Worm (Caenorhabditis elegans) whole organism, young adult: ENCODE measurements around the gene sta-2.

ENCODE experiments used
- B0019.2 ChIP-seq: fragments of 200-800 bp; sonication (Bioruptor generic); conservative IDR thresholded peaks from 2 replicates; pipeline ENCODE4 v1.3.6; 2022; ENCODE audit warnings: missing genetic modification reagents, missing genetic modification characterization, missing compliant biosample characterization
- F23B12.7 ChIP-seq: sonication (generic microtip); optimal IDR thresholded peaks from 2 replicates; lab custom pipeline; 2017; ENCODE audit warnings: missing genetic modification characterization, mild to moderate bottlenecking, missing compliant biosample characterization, antibody characterized with exemption, moderate library complexity; ENCODE audit not compliant: insufficient read depth
- F33H1.4 ChIP-seq: fragments of 200-800 bp; sonication (Bioruptor generic); IDR thresholded peaks from 2 replicates; pipeline ENCODE4 v1.3.6; 2022; ENCODE audit warnings: missing genetic modification reagents, missing genetic modification characterization, missing compliant biosample characterization
- F49E8.2 ChIP-seq: sonication (generic microtip); optimal IDR thresholded peaks from 3 replicates; lab custom pipeline; 2017; ENCODE audit warnings: missing genetic modification characterization, mild to moderate bottlenecking, missing compliant biosample characterization, antibody characterized with exemption, moderate library complexity; ENCODE audit not compliant: insufficient read depth
- K11D2.4 ChIP-seq: fragments of 200-800 bp; sonication (Bioruptor generic); IDR thresholded peaks from 2 replicates; pipeline ENCODE4 v1.3.6; 2022; ENCODE audit warnings: missing genetic modification reagents, missing genetic modification characterization, missing compliant biosample characterization
- K12H6.12 ChIP-seq: fragments of 200-800 bp; sonication (Bioruptor generic); optimal IDR thresholded peaks from 2 replicates; lab custom pipeline; 2018; ENCODE audit warnings: mild to moderate bottlenecking, missing genetic modification characterization, missing compliant biosample characterization
- Y67H2A.10 ChIP-seq: fragments of 200-800 bp; sonication (Bioruptor generic); conservative IDR thresholded peaks from 2 replicates; pipeline ENCODE4 v1.3.6; 2022; ENCODE audit warnings: missing genetic modification reagents, missing genetic modification characterization, missing compliant biosample characterization
- ZK185.1 ChIP-seq: sonication (generic microtip); optimal IDR thresholded peaks from 2 replicates; lab custom pipeline; 2016; ENCODE audit warnings: mild to moderate bottlenecking, missing genetic modification characterization, missing compliant biosample characterization; ENCODE audit not compliant: poor library complexity, severe bottlenecking
- attf-3 ChIP-seq: fragments of 200-800 bp; sonication (Bioruptor generic); conservative IDR thresholded peaks from 2 replicates; pipeline ENCODE4 v1.3.6; 2022; ENCODE audit warnings: missing genetic modification reagents, missing genetic modification characterization, missing compliant biosample characterization
- bed-2 ChIP-seq: fragments of 200-800 bp; sonication (Bioruptor generic); IDR thresholded peaks from 2 replicates; pipeline ENCODE4 v1.3.6; 2022; ENCODE audit warnings: missing genetic modification reagents, missing genetic modification characterization, missing compliant biosample characterization
- ccch-3 ChIP-seq: fragments of 200-800 bp; sonication (Bioruptor generic); optimal IDR thresholded peaks from 2 replicates; lab custom pipeline; 2018; ENCODE audit warnings: mild to moderate bottlenecking, missing genetic modification characterization, missing compliant biosample characterization
- cebp-1 ChIP-seq, 2 experiments: fragments of 200-800 bp in 1 of 2; sonication (Bioruptor generic) in 1 of 2; sonication (generic microtip) in 1 of 2; IDR thresholded peaks in 1 of 2; optimal IDR thresholded peaks in 1 of 2; 2 replicates each; pipeline versions ENCODE4 v1.3.6 to Lab custom; 2017 to 2022; ENCODE audit warnings: missing compliant biosample characterization in 2 of 2, missing genetic modification characterization in 2 of 2, mild to moderate bottlenecking in 1 of 2, missing genetic modification reagents in 1 of 2, moderate library complexity in 1 of 2
- ceh-27 ChIP-seq: fragments of 200-800 bp; sonication (Bioruptor generic); optimal IDR thresholded peaks from 2 replicates; lab custom pipeline; 2018; ENCODE audit warnings: mild to moderate bottlenecking, missing genetic modification characterization, moderate library complexity, missing compliant biosample characterization
- fkh-3 ChIP-seq: sonication (generic microtip); optimal IDR thresholded peaks from 2 replicates; lab custom pipeline; 2016; ENCODE audit warnings: mild to moderate bottlenecking, missing genetic modification characterization, missing compliant biosample characterization
- hmg-1.2 ChIP-seq: fragments of 200-800 bp; sonication (Bioruptor generic); IDR thresholded peaks from 2 replicates; pipeline ENCODE4 v1.3.6; 2022; ENCODE audit warnings: missing genetic modification reagents, missing genetic modification characterization, missing compliant biosample characterization
- lin-54 ChIP-seq: fragments of 200-800 bp; sonication (Bioruptor generic); optimal IDR thresholded peaks from 2 replicates; lab custom pipeline; 2018; ENCODE audit warnings: mild to moderate bottlenecking, missing genetic modification characterization, missing compliant biosample characterization
- madf-10 ChIP-seq: sonication (generic microtip); optimal IDR thresholded peaks from 2 replicates; lab custom pipeline; 2016; ENCODE audit warnings: mild to moderate bottlenecking, missing genetic modification characterization, missing compliant biosample characterization
- mxl-1 ChIP-seq: sonication (generic microtip); optimal IDR thresholded peaks from 2 replicates; lab custom pipeline; 2016; ENCODE audit warnings: missing genetic modification characterization, missing compliant biosample characterization
- nhr-120 ChIP-seq: fragments of 200-800 bp; sonication (Bioruptor generic); IDR thresholded peaks from 2 replicates; pipeline ENCODE4 v1.3.6; 2022; ENCODE audit warnings: missing genetic modification characterization, missing compliant biosample characterization
- nhr-179 ChIP-seq: sonication (generic microtip); optimal IDR thresholded peaks from 2 replicates; lab custom pipeline; 2016; ENCODE audit warnings: mild to moderate bottlenecking, missing genetic modification characterization, missing compliant biosample characterization
- nhr-80 ChIP-seq: sonication (generic microtip); optimal IDR thresholded peaks from 2 replicates; lab custom pipeline; 2016; ENCODE audit warnings: missing genetic modification characterization, missing compliant biosample characterization
- nhr-90 ChIP-seq: sonication (generic microtip); optimal IDR thresholded peaks from 2 replicates; lab custom pipeline; 2016; ENCODE audit warnings: missing genotype, mild to moderate bottlenecking, missing genetic modification characterization, missing compliant biosample characterization
- rpc-1 ChIP-seq, 2 experiments: fragments of 150-350 bp in 1 of 2; sonication (generic microtip) in 1 of 2; optimal IDR thresholded peaks; 2 replicates each; lab custom pipeline; 2014 to 2018; ENCODE audit warnings: missing biosample characterization in 1 of 2, missing genetic modification characterization in 1 of 2, missing genetic modification reagents in 1 of 2, missing genotype in 1 of 2
- sea-2 ChIP-seq: fragments of 200-800 bp; sonication (Bioruptor generic); IDR thresholded peaks from 2 replicates; pipeline ENCODE4 v1.3.6; 2022; ENCODE audit warnings: missing genetic modification characterization, missing compliant biosample characterization
- snpc-1.3 ChIP-seq: sonication (generic microtip); optimal IDR thresholded peaks from 2 replicates; lab custom pipeline; 2017; ENCODE audit warnings: missing genetic modification characterization, mild to moderate bottlenecking, missing compliant biosample characterization, antibody characterized with exemption, moderate library complexity, missing genotype, missing genetic modification reagents; ENCODE audit not compliant: insufficient read depth
- snpc-3.4 ChIP-seq: sonication (generic microtip); optimal IDR thresholded peaks from 2 replicates; lab custom pipeline; 2017; ENCODE audit warnings: missing genetic modification characterization, mild to moderate bottlenecking, missing compliant biosample characterization, antibody characterized with exemption, moderate library complexity, missing genotype, missing genetic modification reagents
- tbx-9 ChIP-seq: sonication (generic microtip); optimal IDR thresholded peaks from 2 replicates; lab custom pipeline; 2016; ENCODE audit warnings: borderline replicate concordance, missing genetic modification characterization, inconsistent platforms, missing compliant biosample characterization
- unc-130 ChIP-seq: sonication (generic microtip); optimal IDR thresholded peaks from 2 replicates; lab custom pipeline; 2016; ENCODE audit warnings: missing genetic modification reagents, missing genetic modification characterization, missing compliant biosample characterization

Gene sta-2

ce11 chrV:9704399-9704798 is 36.6 kb upstream of the sta-2 start:
- TF ChIP-seq hmg-1.2: peak; percentile 63; the same call in 1 of the 2 replicates
- TF ChIP-seq cebp-1 (GFP tag; IDR thresholded peaks at IDR 0.05; lab: Robert Waterston, UW): peak; percentile 78; the same call in 1 of the 2 replicates
- peak; percentile 96 for TF ChIP-seq cebp-1 (tag; optimal IDR thresholded peaks at IDR 0.05; lab: Kevin White, UChicago)
- TF ChIP-seq ceh-27: peak; percentile 74
- no peak for TF ChIP-seq bed-2
- TF ChIP-seq F33H1.4 (GFP tag; lab: Robert Waterston, UW): no peak
- TF ChIP-seq B0019.2: no peak
- no peak for TF ChIP-seq lin-54 (GFP tag; lab: Kevin White, UChicago)
- TF ChIP-seq K12H6.12 (tag; lab: Kevin White, UChicago): peak; percentile 47
- no peak for TF ChIP-seq madf-10 (tag; lab: Kevin White, UChicago)

DNA sequence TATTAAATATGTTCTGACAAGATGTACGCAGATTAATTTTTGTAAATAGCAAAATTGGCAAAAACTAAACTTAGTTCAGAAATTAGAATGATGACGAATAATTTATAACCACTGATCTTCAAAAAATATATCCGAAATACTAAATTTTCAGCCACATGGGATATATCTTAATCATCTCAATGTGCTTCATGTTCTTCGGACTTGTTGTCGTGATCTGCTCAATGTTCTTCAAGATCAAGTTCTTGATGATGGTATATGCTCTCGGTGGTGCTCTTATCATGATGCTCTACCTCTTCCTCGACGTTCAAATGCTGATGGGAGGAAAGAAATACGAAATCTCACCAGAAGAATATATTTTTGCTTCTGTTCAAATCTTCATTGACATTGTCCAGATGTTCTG is 34.4 kb upstream of the sta-2 start:
- TF ChIP-seq Y67H2A.10 (GFP tag; lab: Robert Waterston, UW) (no peak), K11D2.4 (GFP tag; lab: Robert Waterston, UW) (no peak), fkh-3 (tag; lab: Kevin White, UChicago) (no peak)

DNA sequence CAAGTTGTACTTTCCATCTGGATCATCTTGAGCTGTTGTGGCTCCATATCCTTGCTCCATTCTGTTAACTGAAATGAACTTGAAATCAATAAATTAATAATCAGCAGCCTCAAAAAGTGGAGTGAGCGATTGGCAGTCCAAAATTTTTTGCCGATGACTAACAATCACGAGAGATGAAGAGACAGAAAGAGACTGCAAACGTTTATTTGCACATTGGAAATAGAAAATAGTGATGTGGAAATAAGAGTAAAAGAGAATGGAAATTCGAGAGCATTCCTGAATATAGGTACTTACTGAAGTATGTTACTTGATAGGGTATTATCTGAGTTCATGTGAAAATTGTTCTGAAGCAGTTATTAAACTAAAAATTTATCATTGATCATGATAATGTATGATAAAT is 31.3 kb upstream of the sta-2 start, which contains the start of gene tag-120:
tag-120 (minus strand) TSS at position 68 of the 400 bp plus-strand sequence.
- TF ChIP-seq nhr-80 (tag; lab: Kevin White, UChicago): peak; percentile 49
- TF ChIP-seq attf-3: no peak

ce11 chrV:9711174-9711573 is 29.8 kb upstream of the sta-2 start:
- TF ChIP-seq cebp-1 (GFP tag; IDR thresholded peaks at IDR 0.05; lab: Robert Waterston, UW) (peak; percentile 83), cebp-1 (tag; optimal IDR thresholded peaks at IDR 0.05; lab: Kevin White, UChicago) (no peak), madf-10 (tag; lab: Kevin White, UChicago) (no peak), nhr-80 (tag; lab: Kevin White, UChicago) (peak; percentile 45)
- TF ChIP-seq, all 124 proteins: peak for 2

DNA sequence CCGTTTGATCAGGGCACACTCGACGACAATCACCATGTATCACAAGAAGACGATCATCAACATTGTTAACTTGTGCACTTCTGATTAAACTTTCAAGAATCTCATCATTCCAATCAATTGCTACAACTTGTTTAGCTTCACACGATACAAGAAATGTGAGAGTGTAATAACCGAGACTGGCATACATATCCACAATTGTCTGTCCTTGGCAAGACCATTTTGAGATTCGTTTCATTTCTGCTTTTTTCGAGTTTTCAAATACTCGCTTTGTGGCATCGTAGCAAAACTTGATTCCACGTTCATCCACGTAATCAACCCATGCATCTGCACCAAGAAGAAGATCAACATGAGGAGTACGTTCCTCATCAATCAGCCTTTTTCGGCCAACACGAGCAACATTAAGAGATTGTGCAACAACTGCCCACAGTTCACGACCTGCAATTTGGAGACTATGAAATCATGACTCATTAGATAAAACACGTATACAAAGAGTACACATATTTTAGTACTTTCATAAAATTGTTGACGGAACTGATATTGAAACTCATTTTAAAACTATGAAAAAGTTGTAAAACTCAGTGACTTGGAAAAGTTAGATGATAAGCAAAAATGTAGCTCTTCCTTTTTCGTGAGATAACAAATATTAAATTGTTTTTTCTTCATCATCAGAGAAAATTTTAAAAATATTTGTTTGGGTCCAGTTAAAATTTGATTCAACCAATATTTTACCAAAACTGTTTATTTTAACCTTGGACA is 28.4 kb upstream of the sta-2 start:
- TF ChIP-seq rpc-1 (optimal IDR thresholded peaks at IDR 0.05; lab: Kevin White, UChicago) (no peak), rpc-1 (tag; optimal IDR thresholded peaks at IDR 0.05; lab: Kevin White, UChicago) (no peak), ZK185.1 (tag; lab: Kevin White, UChicago) (no peak), nhr-90 (tag; lab: Kevin White, UChicago) (no peak), tbx-9 (tag; lab: Kevin White, UChicago) (no peak), F23B12.7 (tag; lab: Kevin White, UChicago) (no peak), F49E8.2 (no peak), ccch-3 (GFP tag; lab: Kevin White, UChicago) (no peak)

DNA sequence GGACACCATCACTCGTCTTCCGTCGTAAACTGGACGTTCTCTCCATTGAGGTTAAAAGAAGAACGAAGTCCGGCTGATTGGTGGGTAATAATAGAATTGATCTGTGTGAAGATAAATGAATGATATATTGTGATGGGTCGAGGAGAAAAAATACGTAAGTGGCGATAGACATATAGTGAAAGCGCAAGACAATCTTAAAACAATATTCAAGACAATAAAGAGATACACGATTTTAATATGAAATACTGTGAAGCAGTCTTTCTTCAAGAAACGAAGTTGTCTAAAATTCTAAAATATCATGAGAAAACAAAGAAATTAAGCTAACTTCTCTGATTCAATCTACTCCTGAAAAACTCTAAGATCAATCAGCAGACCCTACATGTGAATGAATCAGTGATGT is 27.5 kb upstream of the sta-2 start, which contains the start of gene F40F9.10:
F40F9.10 (minus strand) TSS at position 101 of the 400 bp plus-strand sequence.
- TF ChIP-seq snpc-1.3 (tag; lab: Kevin White, UChicago) (no peak), ceh-27 (no peak), snpc-3.4 (tag; lab: Kevin White, UChicago) (no peak), sea-2 (GFP tag; lab: Robert Waterston, UW) (no peak), mxl-1 (tag; lab: Kevin White, UChicago) (no peak), nhr-80 (tag; lab: Kevin White, UChicago) (no peak), unc-130 (GFP tag; lab: Kevin White, UChicago) (no peak), nhr-179 (tag; lab: Kevin White, UChicago) (no peak), ZK185.1 (tag; lab: Kevin White, UChicago) (no peak), nhr-120 (GFP tag; lab: Robert Waterston, UW) (no peak)
